Fruit fly (Drosophila melanogaster) whole organism: ENCODE results near the gene CG5262.

Source experiments
- CG8478 ChIP-seq: fragments of >200 bp; optimal IDR thresholded peaks from 2 replicates; lab custom pipeline; 2018; ENCODE audit warnings: inconsistent platforms
- Dll ChIP-seq: fragments of >200 bp; optimal IDR thresholded peaks from 2 replicates; lab custom pipeline; 2017
- EcR ChIP-seq, 2 experiments: fragments of >200 bp; optimal IDR thresholded peaks; 2 replicates each; lab custom pipeline; 2017; ENCODE audit warnings: missing biosample characterization in 2 of 2, missing genetic modification characterization in 2 of 2, missing genetic modification reagents in 2 of 2
- pan ChIP-seq: fragments of >200 bp; optimal IDR thresholded peaks from 2 replicates; lab custom pipeline; 2017
- psq ChIP-seq: fragments of >200 bp; optimal IDR thresholded peaks from 2 replicates; lab custom pipeline; 2017
- usp ChIP-seq: fragments of >200 bp; optimal IDR thresholded peaks from 2 replicates; lab custom pipeline; 2017; ENCODE audit warnings: missing biosample characterization, missing genetic modification characterization, mixed read lengths

- TF ChIP-seq Dll (lab: Kevin White, UChicago) (no peak), usp (GFP tag; lab: Kevin White, UChicago) (no peak), EcR (GFP tag; optimal IDR thresholded peaks at IDR 0.05; lab: Kevin White, UChicago) (no peak), CG8478 (lab: Kevin White, UChicago) (no peak), psq (lab: Kevin White, UChicago) (no peak), pan (no peak)
Observed at dm6 chr3L:20436069-20436468, 5.8 kb upstream of the CG5262 start, which contains the start of the genes mRpL15 and CtIP.
